Fruit fly (Drosophila melanogaster) whole organism, wandering third instar larva: Measurements from ENCODE around the gene slpr.

Source experiments
- Dif ChIP-seq: fragments of 200-275, 200-300 bp; sonication (Bioruptor generic); optimal IDR thresholded peaks from 2 replicates; lab custom pipeline; 2018; ENCODE audit warnings: missing biosample characterization, missing genetic modification characterization; ENCODE audit not compliant: partially characterized antibody
- GATAd ChIP-seq: sonication (Bioruptor generic); optimal IDR thresholded peaks from 2 replicates; lab custom pipeline; 2016; ENCODE audit warnings: missing biosample characterization, missing genetic modification characterization
- Hnf4 ChIP-seq: fragments of 200-800 bp; sonication (Bioruptor generic); optimal IDR thresholded peaks from 2 replicates; lab custom pipeline; 2016; ENCODE audit warnings: missing biosample characterization, mild to moderate bottlenecking, missing genetic modification characterization
- Hr78 ChIP-seq: fragments of >200 bp; optimal IDR thresholded peaks from 2 replicates; lab custom pipeline; 2017; ENCODE audit warnings: missing biosample characterization, missing genetic modification characterization
- Mio ChIP-seq: sonication (Bioruptor generic); optimal IDR thresholded peaks from 2 replicates; lab custom pipeline; 2016; ENCODE audit warnings: missing biosample characterization, missing genetic modification characterization
- OdsH ChIP-seq: fragments of 200-800 bp; sonication (Bioruptor generic); optimal IDR thresholded peaks from 2 replicates; lab custom pipeline; 2016; ENCODE audit warnings: missing biosample characterization, mild to moderate bottlenecking, missing genetic modification characterization
- foxo ChIP-seq, 2 experiments: fragments of 200-800 bp; sonication (Bioruptor generic); optimal IDR thresholded peaks; 2 replicates in 1 of 2; 3 replicates in 1 of 2; lab custom pipeline; 2016 to 2017; ENCODE audit warnings: missing biosample characterization in 2 of 2, missing genetic modification characterization in 2 of 2
- fru ChIP-seq: fragments of 200-800 bp; sonication (Bioruptor generic); optimal IDR thresholded peaks from 3 replicates; lab custom pipeline; 2016; ENCODE audit warnings: missing biosample characterization, mild to moderate bottlenecking, missing genetic modification characterization
- pan ChIP-seq: fragments of >200 bp; optimal IDR thresholded peaks from 2 replicates; lab custom pipeline; 2017

DNA sequence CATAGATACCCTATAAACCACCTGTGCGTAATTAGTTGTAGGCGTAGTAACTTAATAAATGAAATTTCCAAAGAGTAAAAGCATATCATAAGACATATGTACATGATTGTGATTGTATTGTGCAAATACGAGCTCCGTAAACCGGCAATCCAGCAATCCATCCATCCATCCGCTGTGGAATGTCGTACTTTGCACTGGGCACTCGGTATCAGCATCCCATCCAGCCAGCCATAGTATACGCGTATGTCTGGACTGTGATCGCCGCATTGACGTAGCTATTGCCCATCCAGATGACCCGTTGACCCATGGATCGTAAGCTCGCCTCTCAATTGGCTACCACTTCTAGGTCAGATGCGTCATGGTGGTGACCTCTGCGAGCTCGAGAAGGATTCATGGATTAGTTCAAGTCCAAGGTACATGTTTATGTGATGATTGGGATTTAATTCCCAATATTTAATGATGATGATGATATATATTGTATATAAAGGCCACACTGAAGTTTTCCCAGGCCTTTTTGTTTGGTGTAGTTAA lies 18.0 kb downstream of the slpr start:
- TF ChIP-seq Hnf4 (GFP tag; lab: Kevin White, UChicago) (no peak), Mio (GFP tag; lab: Kevin White, UChicago) (no peak), OdsH (GFP tag; lab: Kevin White, UChicago) (no peak), Dif (GFP tag; lab: Kevin White, UChicago) (no peak), GATAd (no peak), pan (lab: Kevin White, UChicago) (no peak), Hr78 (GFP tag; lab: Kevin White, UChicago) (no peak), fru (GFP tag; lab: Kevin White, UChicago) (no peak), foxo (GFP tag; optimal IDR thresholded peaks at IDR 0.05; lab: Kevin White, UChicago) (no peak)
